Fruit fly (Drosophila melanogaster) whole organism, wandering third instar larva: ENCODE results near the gene Datp.
A peak's percentile ranks its signal among the peaks of the same experiment; 100 is the strongest.

Source experiments
- Abd-B ChIP-seq: fragments of >200 bp; optimal IDR thresholded peaks from 2 replicates; lab custom pipeline; 2017; ENCODE audit warnings: missing biosample characterization, missing genetic modification characterization
- CG32264 ChIP-seq: fragments of 200-800 bp; sonication (Bioruptor generic); optimal IDR thresholded peaks from 2 replicates; lab custom pipeline; 2016; ENCODE audit warnings: missing biosample characterization, missing genetic modification characterization
- CG9705 ChIP-seq: fragments of 200-800 bp; sonication (Bioruptor generic); optimal IDR thresholded peaks from 2 replicates; lab custom pipeline; 2018; ENCODE audit warnings: missing biosample characterization, mild to moderate bottlenecking, missing genetic modification characterization
- CrebA ChIP-seq: fragments of 200-800 bp; sonication (Bioruptor generic); optimal IDR thresholded peaks from 2 replicates; lab custom pipeline; 2016; ENCODE audit warnings: missing biosample characterization, mild to moderate bottlenecking, missing genetic modification characterization, borderline replicate concordance
- Dif ChIP-seq: fragments of 200-275, 200-300 bp; sonication (Bioruptor generic); optimal IDR thresholded peaks from 2 replicates; lab custom pipeline; 2018; ENCODE audit warnings: missing biosample characterization, missing genetic modification characterization; ENCODE audit not compliant: partially characterized antibody
- HLH106 ChIP-seq: fragments of 200-800 bp; optimal IDR thresholded peaks from 3 replicates; lab custom pipeline; 2019; ENCODE audit warnings: missing biosample characterization, mild to moderate bottlenecking, missing genetic modification characterization, moderate library complexity
- Hnf4 ChIP-seq: fragments of 200-800 bp; sonication (Bioruptor generic); optimal IDR thresholded peaks from 2 replicates; lab custom pipeline; 2016; ENCODE audit warnings: missing biosample characterization, mild to moderate bottlenecking, missing genetic modification characterization
- Hr78 ChIP-seq: fragments of >200 bp; optimal IDR thresholded peaks from 2 replicates; lab custom pipeline; 2017; ENCODE audit warnings: missing biosample characterization, missing genetic modification characterization
- Hr83 ChIP-seq: fragments of 200-300 bp; sonication (Bioruptor generic); optimal IDR thresholded peaks from 2 replicates; lab custom pipeline; 2016; ENCODE audit warnings: missing biosample characterization, mild to moderate bottlenecking, missing genetic modification characterization, moderate library complexity; ENCODE audit not compliant: poor library complexity, severe bottlenecking
- Jra ChIP-seq: sonication (Bioruptor generic); optimal IDR thresholded peaks from 2 replicates; lab custom pipeline; 2016; ENCODE audit warnings: missing biosample characterization, missing genetic modification characterization
- Mio ChIP-seq: sonication (Bioruptor generic); optimal IDR thresholded peaks from 2 replicates; lab custom pipeline; 2016; ENCODE audit warnings: missing biosample characterization, missing genetic modification characterization
- Myc ChIP-seq: fragments of >200 bp; optimal IDR thresholded peaks from 2 replicates; lab custom pipeline; 2017
- N ChIP-seq: fragments of >200 bp; optimal IDR thresholded peaks from 2 replicates; lab custom pipeline; 2018; ENCODE audit warnings: missing biosample characterization, missing external identifiers, missing genetic modification characterization
- Rel ChIP-seq, 2 experiments: fragments of 200-800 bp; sonication (Bioruptor generic) in 1 of 2; optimal IDR thresholded peaks; 2 replicates in 1 of 2; 3 replicates in 1 of 2; lab custom pipeline; 2016 to 2019; ENCODE audit warnings: mild to moderate bottlenecking in 2 of 2, missing biosample characterization in 2 of 2, missing genetic modification characterization in 2 of 2, moderate library complexity in 1 of 2
- Sp1 ChIP-seq: fragments of 200-800 bp; sonication (Bioruptor generic); optimal IDR thresholded peaks from 3 replicates; lab custom pipeline; 2019; ENCODE audit warnings: missing biosample characterization, mild to moderate bottlenecking, missing genetic modification characterization, moderate library complexity
- Vsx2 ChIP-seq: fragments of 200-300, 225-300 bp; sonication (Bioruptor generic); optimal IDR thresholded peaks from 2 replicates; lab custom pipeline; 2018; ENCODE audit warnings: missing biosample characterization, missing genetic modification characterization; ENCODE audit not compliant: partially characterized antibody
- brk ChIP-seq: fragments of 200-800 bp; sonication (Bioruptor generic); optimal IDR thresholded peaks from 2 replicates; lab custom pipeline; 2016; ENCODE audit warnings: missing biosample characterization, mild to moderate bottlenecking, missing genetic modification characterization
- dmrt93B ChIP-seq: fragments of 200-800 bp; sonication (Bioruptor generic); optimal IDR thresholded peaks from 2 replicates; lab custom pipeline; 2018; ENCODE audit warnings: missing biosample characterization, mild to moderate bottlenecking, missing genetic modification characterization
- dsf ChIP-seq: sonication (Bioruptor generic); optimal IDR thresholded peaks from 2 replicates; lab custom pipeline; 2016; ENCODE audit warnings: missing biosample characterization, missing genetic modification characterization, borderline replicate concordance
- ey ChIP-seq: fragments of 200-800 bp; sonication (Bioruptor generic); optimal IDR thresholded peaks from 2 replicates; lab custom pipeline; 2016; ENCODE audit warnings: missing biosample characterization, missing genetic modification characterization
- foxo ChIP-seq, 2 experiments: fragments of 200-800 bp; sonication (Bioruptor generic); optimal IDR thresholded peaks; 2 replicates in 1 of 2; 3 replicates in 1 of 2; lab custom pipeline; 2016 to 2017; ENCODE audit warnings: missing biosample characterization in 2 of 2, missing genetic modification characterization in 2 of 2
- fru ChIP-seq: fragments of 200-800 bp; sonication (Bioruptor generic); optimal IDR thresholded peaks from 3 replicates; lab custom pipeline; 2016; ENCODE audit warnings: missing biosample characterization, mild to moderate bottlenecking, missing genetic modification characterization
- h ChIP-seq: fragments of 200-800 bp; sonication (Bioruptor generic); optimal IDR thresholded peaks from 3 replicates; lab custom pipeline; 2016; ENCODE audit warnings: missing biosample characterization, mild to moderate bottlenecking, missing genetic modification characterization
- jim ChIP-seq: fragments of 175-275, 200-325 bp; sonication (Bioruptor generic); optimal IDR thresholded peaks from 2 replicates; lab custom pipeline; 2016; ENCODE audit warnings: missing biosample characterization, mild to moderate bottlenecking, missing genetic modification characterization
- lola ChIP-seq: fragments of >200 bp; optimal IDR thresholded peaks from 2 replicates; lab custom pipeline; 2017; ENCODE audit warnings: missing biosample characterization, missing genetic modification characterization
- pan ChIP-seq: fragments of >200 bp; optimal IDR thresholded peaks from 2 replicates; lab custom pipeline; 2017
- psq ChIP-seq: fragments of 200-800 bp; sonication (Bioruptor generic); optimal IDR thresholded peaks from 3 replicates; lab custom pipeline; 2017; ENCODE audit warnings: missing biosample characterization, mild to moderate bottlenecking, missing genetic modification characterization, moderate library complexity
- rgr ChIP-seq: fragments of 200-800 bp; sonication (Bioruptor generic); optimal IDR thresholded peaks from 3 replicates; lab custom pipeline; 2016; ENCODE audit warnings: missing biosample characterization, mild to moderate bottlenecking, missing genetic modification characterization
- sv ChIP-seq: fragments of 200-800 bp; sonication (Bioruptor generic); optimal IDR thresholded peaks from 3 replicates; lab custom pipeline; 2016; ENCODE audit warnings: missing biosample characterization, missing genetic modification characterization
- tai ChIP-seq: sonication (Bioruptor generic); optimal IDR thresholded peaks from 2 replicates; lab custom pipeline; 2016; ENCODE audit warnings: missing biosample characterization, missing genetic modification characterization
- woc ChIP-seq: sonication (Bioruptor generic); optimal IDR thresholded peaks from 2 replicates; lab custom pipeline; 2016; ENCODE audit warnings: missing biosample characterization, mild to moderate bottlenecking, missing genetic modification characterization

Gene Datp

DNA sequence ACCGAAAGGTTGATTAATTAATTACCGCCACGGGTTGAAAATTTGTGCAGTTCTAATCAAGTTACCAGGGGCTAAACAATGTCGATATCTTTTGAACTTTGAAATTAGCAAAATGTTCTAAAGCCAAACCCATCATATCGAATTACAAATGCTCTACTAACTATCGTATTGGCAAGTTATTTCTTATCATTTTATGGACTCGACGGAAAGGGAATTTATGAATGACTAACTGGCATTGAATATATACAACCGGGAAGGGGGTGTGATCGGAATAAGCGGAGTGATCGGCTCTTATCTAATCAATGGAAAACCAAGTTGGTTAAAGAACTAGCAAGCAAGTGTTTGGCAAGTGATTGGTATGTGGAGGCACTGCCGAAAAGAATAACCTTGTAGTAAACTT is 4.9 kb upstream of the Datp start:
- TF ChIP-seq Hnf4 (GFP tag; lab: Kevin White, UChicago) = peak; percentile 64
- TF ChIP-seq psq = no peak
- peak in 1 of 2 experiments; percentile 36 for TF ChIP-seq foxo (GFP tag; optimal IDR thresholded peaks at IDR 0.05; lab: Kevin White, UChicago)
- TF ChIP-seq rgr (GFP tag; lab: Kevin White, UChicago) = peak; percentile 40
- peak; percentile 31 for TF ChIP-seq ey (GFP tag; lab: Kevin White, UChicago)
- TF ChIP-seq lola = no peak
- TF ChIP-seq h = peak; percentile 67
- TF ChIP-seq fru = peak; percentile 39

DNA sequence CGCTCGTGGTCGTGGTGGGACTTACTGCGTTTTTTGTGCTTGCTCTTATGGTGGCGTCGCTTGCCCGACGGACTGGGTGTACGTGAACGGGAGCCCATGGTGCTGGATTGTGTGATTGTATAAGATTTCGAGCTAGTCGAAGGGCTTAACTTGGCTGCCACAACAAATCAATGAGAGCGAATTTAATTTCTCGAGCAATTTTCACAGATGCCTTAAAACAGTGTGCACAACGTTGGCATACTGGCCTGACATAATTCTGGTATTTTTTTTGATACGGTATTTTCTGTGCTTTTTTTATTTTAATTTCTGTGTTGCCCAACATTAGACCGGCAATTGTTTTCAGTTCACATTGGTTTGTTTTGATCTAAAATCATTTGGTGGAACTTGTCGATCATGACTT is 682 bp downstream of the Datp start, which contains the start of gene Arglu1:
Gene Arglu1 (minus strand): TSS at position 227 of the 400 bp plus-strand sequence.
- TF ChIP-seq rgr (GFP tag; lab: Kevin White, UChicago) (peak; percentile 64), CG9705 (no peak), Mio (GFP tag; lab: Kevin White, UChicago) (no peak), Rel (GFP tag; optimal IDR thresholded peaks at IDR 0.05; lab: Kevin White, UChicago) (no peak), Rel (tag; optimal IDR thresholded peaks at IDR 0.05; lab: Kevin White, UChicago) (no peak), dmrt93B (GFP tag; lab: Kevin White, UChicago) (no peak), jim (GFP tag; lab: Kevin White, UChicago) (peak; percentile 33), HLH106 (tag; lab: Kevin White, UChicago) (peak; percentile 4), h (peak; percentile 62), woc (GFP tag; lab: Kevin White, UChicago) (no peak), Jra (GFP tag; lab: Kevin White, UChicago) (peak; percentile 32), tai (GFP tag; lab: Kevin White, UChicago) (no peak), CG32264 (GFP tag; lab: Kevin White, UChicago) (peak; percentile 34), foxo (GFP tag; optimal IDR thresholded peaks at IDR 0.05; lab: Kevin White, UChicago) (peak in 1 of 2 experiments; percentile 54), brk (GFP tag; lab: Kevin White, UChicago) (no peak), fru (peak; percentile 41), dsf (GFP tag; lab: Kevin White, UChicago) (no peak), N (no peak), psq (peak; percentile 26), Vsx2 (GFP tag; lab: Kevin White, UChicago) (peak; percentile 25), ey (GFP tag; lab: Kevin White, UChicago) (peak; percentile 5), CrebA (no peak), Hr83 (GFP tag; lab: Kevin White, UChicago) (peak; percentile 92)

DNA sequence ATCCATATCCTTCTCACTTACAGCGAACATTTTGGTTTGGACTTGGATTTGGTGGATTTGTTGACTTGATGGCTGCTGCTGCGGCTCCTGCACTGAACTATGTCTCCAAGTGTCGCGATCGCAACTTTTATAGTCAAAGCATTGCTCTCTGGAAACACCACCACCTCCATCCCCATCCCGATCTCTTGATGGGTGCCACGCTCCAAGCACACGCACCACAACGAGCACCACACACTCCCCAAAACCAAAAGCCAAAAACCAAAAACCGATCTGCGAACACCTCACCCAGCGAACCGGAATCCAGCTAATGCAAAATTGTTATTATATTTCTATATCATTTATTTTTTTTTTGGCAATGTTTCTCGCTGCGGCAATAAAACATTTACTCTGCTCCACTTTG is 5.5 kb downstream of the Datp start, which contains the start of gene Cpr30F:
Gene Cpr30F (minus strand): TSS at position 101 of the 400 bp plus-strand sequence.
- TF ChIP-seq pan (lab: Kevin White, UChicago) = no peak
- TF ChIP-seq woc (GFP tag; lab: Kevin White, UChicago) = no peak
- no peak for TF ChIP-seq Mio (GFP tag; lab: Kevin White, UChicago)
- TF ChIP-seq ey (GFP tag; lab: Kevin White, UChicago) = no peak
- TF ChIP-seq N = no peak
- no peak for TF ChIP-seq Dif (GFP tag; lab: Kevin White, UChicago)
- TF ChIP-seq sv = no peak
- TF ChIP-seq Abd-B (GFP tag; lab: Kevin White, UChicago) = no peak
- no peak for TF ChIP-seq Jra (GFP tag; lab: Kevin White, UChicago)
- TF ChIP-seq HLH106 (tag; lab: Kevin White, UChicago) = no peak
- TF ChIP-seq Myc = no peak
- TF ChIP-seq psq = no peak
- no peak for TF ChIP-seq fru

DNA sequence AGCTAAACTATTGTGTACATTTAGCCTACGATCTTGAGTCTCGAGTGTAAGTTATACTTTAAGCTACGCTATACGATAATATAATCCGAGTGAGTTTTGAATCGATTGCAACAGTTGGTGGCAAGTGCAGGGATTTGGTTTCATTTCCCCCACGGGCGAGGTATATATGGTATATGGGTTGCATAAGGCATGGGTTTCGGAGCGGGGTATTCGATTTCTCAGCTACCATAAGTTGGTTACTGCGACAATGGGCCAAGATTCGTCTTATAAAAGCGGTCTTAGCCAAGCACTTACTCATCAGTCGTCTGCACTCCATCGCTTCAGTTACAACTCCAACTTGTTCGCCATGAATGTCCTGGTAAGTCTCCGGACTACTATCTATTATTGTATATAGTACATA is 8.3 kb downstream of the Datp start, which contains the start of gene CG42367:
Gene CG42367 (plus strand): TSS at position 301 of the 400 bp plus-strand sequence.
- no peak for TF ChIP-seq woc (GFP tag; lab: Kevin White, UChicago)

DNA sequence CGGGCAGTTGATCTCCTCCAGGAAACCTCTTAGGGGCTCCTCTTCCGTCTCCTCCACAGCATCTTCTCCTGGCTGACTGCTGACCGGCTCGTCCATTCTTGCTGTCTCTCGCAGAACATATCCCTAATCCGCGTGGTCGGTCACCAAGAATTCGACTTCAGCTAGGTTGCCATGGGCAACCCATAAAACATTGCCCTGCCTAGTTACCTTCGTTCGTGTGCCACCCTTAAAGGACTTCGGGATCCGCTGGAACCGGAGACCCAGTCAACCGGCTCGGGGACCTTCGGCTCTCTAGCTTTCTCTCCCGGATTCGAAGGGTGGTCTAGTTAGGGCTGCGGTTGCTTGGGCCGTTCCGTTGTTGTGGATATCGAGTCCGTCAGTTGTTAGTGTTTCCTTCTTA is 13.8 kb downstream of the Datp start, which contains the start of the genes TbCMF46 and CG42366:
Gene TbCMF46 (minus strand): TSS at position 101 of the 400 bp plus-strand sequence.
Gene CG42366 (plus strand): TSS at position 397 of the 400 bp plus-strand sequence.
- TF ChIP-seq Sp1 (GFP tag; lab: Kevin White, UChicago) = no peak
- TF ChIP-seq CG9705 = no peak
- no peak for TF ChIP-seq woc (GFP tag; lab: Kevin White, UChicago)
- TF ChIP-seq Dif (GFP tag; lab: Kevin White, UChicago) = no peak
- TF ChIP-seq Hr78 (GFP tag; lab: Kevin White, UChicago) = no peak
- TF ChIP-seq brk (GFP tag; lab: Kevin White, UChicago) = no peak
- no peak for TF ChIP-seq CG32264 (GFP tag; lab: Kevin White, UChicago)
- TF ChIP-seq CrebA = no peak
- TF ChIP-seq lola = no peak
